Fruit fly (Drosophila melanogaster): ENCODE data around the gene CG31522.

CG31522 gene

DNA sequence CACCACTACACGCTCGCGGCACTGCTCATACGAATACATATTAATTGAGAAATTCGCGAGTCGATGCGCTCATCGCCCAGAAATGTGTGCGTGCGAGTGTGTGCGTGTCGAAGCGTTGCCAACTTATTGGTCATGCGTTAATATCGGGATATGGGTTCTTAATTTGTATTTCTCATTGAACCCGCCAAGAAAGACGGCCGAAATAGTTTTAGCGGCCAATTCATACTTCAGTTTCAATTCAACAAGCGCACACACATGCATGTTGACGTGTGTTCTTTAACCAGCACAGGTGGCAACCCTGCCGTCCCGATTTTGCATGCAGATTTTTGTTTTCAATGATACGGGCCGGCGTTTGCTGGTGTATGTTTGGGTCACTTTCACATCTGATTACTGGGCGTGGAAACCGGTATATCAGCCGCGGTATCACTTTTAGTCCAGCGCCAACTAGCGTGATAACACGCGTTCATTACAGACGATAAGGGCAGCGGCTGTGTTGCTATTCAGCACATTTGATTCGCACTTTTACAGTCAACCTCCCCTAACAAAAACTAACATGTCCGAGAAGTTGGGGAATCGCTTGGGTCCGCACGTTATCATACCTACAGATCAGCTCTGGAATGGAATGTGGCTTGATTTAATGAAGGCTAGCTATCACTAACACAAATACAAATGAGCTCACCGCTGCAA, 58.8 kb downstream of the CG31522 start (continued):
- TF ChIP-seq vnd (GFP tag; IDR thresholded peaks at IDR 0.05; ENCODE audit: partially characterized antibody) (no peak), mirr (GFP tag; optimal IDR thresholded peaks at IDR 0.05) (peak; percentile 37), lola (GFP tag; optimal IDR thresholded peaks at IDR 0.05) (peak in 1 of 3 experiments; percentile 11), Ravus (GFP tag; IDR thresholded peaks at IDR 0.05) (no peak), chinmo (GFP tag; IDR thresholded peaks at IDR 0.05; ENCODE audit: partially characterized antibody) (peak; percentile 57; the same call in 1 of the 4 replicates), CG12155 (GFP tag; optimal IDR thresholded peaks at IDR 0.05) (peak; percentile 8), exex (tag; optimal IDR thresholded peaks at IDR 0.05) (peak; percentile 67), sug (tag; optimal IDR thresholded peaks at IDR 0.05) (peak; percentile 65), E2f2 (GFP tag; IDR thresholded peaks at IDR 0.05) (0 out of 2 replicates have a peak, but pooled peaks have one; percentile 4), slbo (GFP tag; IDR thresholded peaks at IDR 0.05) (peak; percentile 44; the same call in 1 of the 2 replicates), CG7928 (GFP tag; optimal IDR thresholded peaks at IDR 0.05) (no peak), CG2199 (GFP tag; IDR thresholded peaks at IDR 0.05) (0 out of 3 replicates have a peak, but pooled peaks have one; percentile 58), CG9817 (tag; optimal IDR thresholded peaks at IDR 0.05) (no peak), pzg (GFP tag; optimal IDR thresholded peaks at IDR 0.05) (peak; percentile 8), Nf-YA (GFP tag; IDR thresholded peaks at IDR 0.05) (0 out of 2 replicates have a peak, but pooled peaks have one; percentile 13), CG14965 (GFP tag; optimal IDR thresholded peaks at IDR 0.05; ENCODE audit: borderline replicate concordance) (no peak), sqz (GFP tag; optimal IDR thresholded peaks at IDR 0.05) (no peak), CG2120 (GFP tag; optimal IDR thresholded peaks at IDR 0.05) (peak; percentile 41), Blimp-1 (GFP tag; optimal IDR thresholded peaks at IDR 0.05) (peak; percentile 38), CG6813 (GFP tag; optimal IDR thresholded peaks at IDR 0.05) (peak; percentile 29), Deaf1 (tag; optimal IDR thresholded peaks at IDR 0.05) (peak; percentile 45), CG12769 (tag; optimal IDR thresholded peaks at IDR 0.05) (peak; percentile 50), en (GFP tag; optimal IDR thresholded peaks at IDR 0.05) (no peak), CG11560 (tag; IDR thresholded peaks at IDR 0.05) (no peak), dpn (GFP tag; optimal IDR thresholded peaks at IDR 0.05) (peak in 1 of 2 experiments; percentile 39), cwo (GFP tag; optimal IDR thresholded peaks at IDR 0.05) (peak; percentile 35), CG2678 (tag; optimal IDR thresholded peaks at IDR 0.05) (peak; percentile 32), PHDP (tag; optimal IDR thresholded peaks at IDR 0.05) (peak; percentile 13), CG34376 (GFP tag; optimal IDR thresholded peaks at IDR 0.05) (peak; percentile 77), HHEX (GFP tag; optimal IDR thresholded peaks at IDR 0.05) (peak; percentile 7), lab (GFP tag; optimal IDR thresholded peaks at IDR 0.05) (peak; percentile 3), pita (GFP tag; optimal IDR thresholded peaks at IDR 0.05) (no peak)

DNA sequence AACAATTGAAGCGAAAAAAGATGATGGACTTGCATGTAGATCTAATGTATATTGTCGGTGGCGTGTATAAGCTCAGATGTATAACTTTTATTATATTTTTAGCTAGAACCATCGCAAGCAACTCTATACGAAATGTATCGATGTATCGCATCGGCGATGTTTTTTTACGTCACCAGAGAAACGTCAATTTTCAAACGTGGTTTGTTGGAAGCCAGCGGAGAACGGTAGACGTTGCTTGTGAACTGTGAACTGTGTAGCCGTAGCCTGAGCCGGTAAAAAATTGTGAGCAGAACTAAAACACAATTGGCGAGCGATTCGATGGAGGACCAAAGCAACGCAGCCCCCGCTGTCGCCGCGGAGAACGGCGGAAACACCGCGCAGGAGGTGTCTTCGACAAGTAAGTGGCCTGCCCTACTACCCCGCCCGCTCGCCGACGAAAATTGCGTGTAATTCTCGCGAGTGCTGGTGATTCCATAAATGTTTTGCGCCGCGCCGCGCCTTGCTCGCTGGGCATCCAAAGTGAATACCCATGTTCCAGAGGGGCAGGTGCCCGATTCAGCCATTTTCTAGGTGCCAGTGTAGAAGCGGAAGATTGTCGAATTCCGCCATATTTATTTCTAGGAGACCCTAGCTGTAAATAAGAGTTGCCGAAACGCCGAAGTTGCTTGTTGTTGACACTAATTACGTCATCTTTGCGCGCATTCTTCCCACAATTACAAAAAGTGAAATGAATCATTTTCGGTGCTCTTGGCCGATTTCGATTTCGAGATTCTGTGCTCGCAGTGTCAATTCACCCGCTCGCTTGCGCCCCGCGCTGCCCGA, 59.6 kb downstream of the CG31522 start, which contains the start of gene lost:
TSS of gene lost (plus strand) at position 193 of the 822 bp plus-strand sequence.
- TF ChIP-seq Atf6 (GFP tag; IDR thresholded peaks at IDR 0.05) (no peak), HLH4C (GFP tag; IDR thresholded peaks at IDR 0.05; ENCODE audit: partially characterized antibody) (peak; percentile 96), CG14441 (GFP tag; IDR thresholded peaks at IDR 0.05) (0 out of 2 replicates have a peak, but pooled peaks have one; percentile 8), CG5953 (GFP tag; IDR thresholded peaks at IDR 0.05) (no peak), CG31388 (GFP tag; optimal IDR thresholded peaks at IDR 0.05) (no peak), lola (GFP tag; optimal IDR thresholded peaks at IDR 0.05) (no peak), CG6272 (GFP tag; IDR thresholded peaks at IDR 0.05) (peak; percentile 41; the same call in 1 of the 2 replicates), MESR4 (GFP tag; optimal IDR thresholded peaks at IDR 0.05) (peak; percentile 79), Asciz (GFP tag; optimal IDR thresholded peaks at IDR 0.05) (no peak), CG10267 (tag; optimal IDR thresholded peaks at IDR 0.05) (peak; percentile 48), jumu (GFP tag; optimal IDR thresholded peaks at IDR 0.05) (no peak), Hmr (GFP tag; optimal IDR thresholded peaks at IDR 0.05) (peak; percentile 72), CG4854 (GFP tag; optimal IDR thresholded peaks at IDR 0.05) (no peak), CG6813 (GFP tag; optimal IDR thresholded peaks at IDR 0.05) (no peak), CG2889 (GFP tag; IDR thresholded peaks at IDR 0.05) (no peak), CoRest (tag; optimal IDR thresholded peaks at IDR 0.05) (peak; percentile 55), NK7.1 (GFP tag; optimal IDR thresholded peaks at IDR 0.05) (no peak)
